Fruit fly (Drosophila melanogaster) whole organism: ENCODE measurements around the gene isoQC.

ENCODE experiments used
- CG8478 ChIP-seq: fragments of >200 bp; optimal IDR thresholded peaks from 2 replicates; lab custom pipeline; 2018; ENCODE audit warnings: inconsistent platforms
- Dll ChIP-seq: fragments of >200 bp; optimal IDR thresholded peaks from 2 replicates; lab custom pipeline; 2017
- EcR ChIP-seq, 2 experiments: fragments of >200 bp; optimal IDR thresholded peaks; 2 replicates each; lab custom pipeline; 2017; ENCODE audit warnings: missing biosample characterization in 2 of 2, missing genetic modification characterization in 2 of 2, missing genetic modification reagents in 2 of 2
- pan ChIP-seq: fragments of >200 bp; optimal IDR thresholded peaks from 2 replicates; lab custom pipeline; 2017
- psq ChIP-seq: fragments of >200 bp; optimal IDR thresholded peaks from 2 replicates; lab custom pipeline; 2017
- usp ChIP-seq: fragments of >200 bp; optimal IDR thresholded peaks from 2 replicates; lab custom pipeline; 2017; ENCODE audit warnings: missing biosample characterization, missing genetic modification characterization, mixed read lengths

DNA sequence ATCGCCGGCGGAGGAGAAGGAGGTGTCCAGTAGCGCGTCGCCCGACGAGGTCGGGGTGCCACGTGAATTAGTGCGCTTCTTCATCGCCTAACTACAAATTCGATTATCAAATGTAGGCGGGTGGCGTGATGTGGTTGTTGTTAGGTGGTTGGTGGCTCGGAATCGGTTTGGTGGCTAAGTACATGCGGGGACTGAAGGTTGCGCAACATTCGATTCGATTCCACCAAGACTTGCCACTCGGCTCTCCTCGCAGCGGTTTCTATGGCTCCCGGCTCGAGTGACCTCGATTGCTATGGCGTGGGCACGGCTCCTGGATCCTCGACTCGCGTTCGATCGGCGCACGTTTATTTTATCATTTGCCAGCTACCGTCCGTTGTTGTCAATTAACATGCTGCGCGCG is 51.5 kb downstream of the isoQC start:
- TF ChIP-seq Dll (lab: Kevin White, UChicago) (no peak), pan (lab: Kevin White, UChicago) (no peak), psq (lab: Kevin White, UChicago) (no peak), EcR (GFP tag; optimal IDR thresholded peaks at IDR 0.05; lab: Kevin White, UChicago) (no peak), usp (GFP tag; lab: Kevin White, UChicago) (no peak), CG8478 (lab: Kevin White, UChicago) (no peak)
